Worm (Caenorhabditis elegans): ENCODE measurements around the gene C11E4.7.

ce11 chrX:9602625-9603024 is 14.4 kb upstream of the C11E4.7 start:
- TF ChIP-seq ceh-82 (tag; optimal IDR thresholded peaks at IDR 0.05) (no peak), lin-39 (tag; optimal IDR thresholded peaks at IDR 0.05) (no peak), ama-1 (optimal IDR thresholded peaks at IDR 0.05) (no peak), lsy-2 (tag; optimal IDR thresholded peaks at IDR 0.05) (no peak), nhr-28 (tag; optimal IDR thresholded peaks at IDR 0.05) (no peak), sptf-1 (tag; optimal IDR thresholded peaks at IDR 0.05) (no peak), ceh-88 (GFP tag; IDR thresholded peaks at IDR 0.05) (no peak), zag-1 (tag; optimal IDR thresholded peaks at IDR 0.05) (no peak), nhr-11 (tag; optimal IDR thresholded peaks at IDR 0.05) (no peak), hlh-4 (tag; optimal IDR thresholded peaks at IDR 0.05) (no peak), unc-130 (tag; optimal IDR thresholded peaks at IDR 0.05) (no peak), nhr-77 (tag; optimal IDR thresholded peaks at IDR 0.05) (no peak), jun-1 (tag; optimal IDR thresholded peaks at IDR 0.05) (no peak)
